Worm (Caenorhabditis elegans): Measurements from ENCODE around the gene prx-2.

- TF ChIP-seq ztf-11 (tag; optimal IDR thresholded peaks at IDR 0.05) (no peak), unc-62 (GFP tag; optimal IDR thresholded peaks at IDR 0.05) (no peak), lin-39 (tag; optimal IDR thresholded peaks at IDR 0.05) (no peak), mdl-1 (tag; optimal IDR thresholded peaks at IDR 0.05) (no peak), nhr-25 (tag; optimal IDR thresholded peaks at IDR 0.05) (peak; percentile 51), Y55F3AM.14 (GFP tag; optimal IDR thresholded peaks at IDR 0.05) (no peak), nhr-237 (tag; optimal IDR thresholded peaks at IDR 0.05) (no peak)
Measured at ce11 chrIV:11604909-11605308, 39.0 kb upstream of the prx-2 start, which contains the start of the genes ragc-1 and Y24F12A.1.
